Worm (Caenorhabditis elegans) whole organism, late embryonic: ENCODE data around the gene R07E5.11.

Experiments used
- C38D4.7 ChIP-seq: fragments of 200-800 bp; sonication (Bioruptor generic); optimal IDR thresholded peaks from 2 replicates; lab custom pipeline; 2018; ENCODE audit warnings: mild to moderate bottlenecking, missing genetic modification characterization, moderate library complexity, missing compliant biosample characterization
- F13H6.1 ChIP-seq: sonication (generic microtip); optimal IDR thresholded peaks from 2 replicates; lab custom pipeline; 2016; ENCODE audit warnings: missing genetic modification characterization, missing compliant biosample characterization
- K02D7.2 ChIP-seq: sonication (generic microtip); optimal IDR thresholded peaks from 2 replicates; lab custom pipeline; 2017; ENCODE audit warnings: mild to moderate bottlenecking, missing genetic modification characterization, missing compliant biosample characterization
- K09A11.1 ChIP-seq: sonication (generic microtip); optimal IDR thresholded peaks from 2 replicates; lab custom pipeline; 2017; ENCODE audit warnings: antibody characterized with exemption, mild to moderate bottlenecking, missing genetic modification characterization, missing compliant biosample characterization; ENCODE audit not compliant: insufficient read depth
- ahr-1 ChIP-seq: sonication (generic microtip); optimal IDR thresholded peaks from 2 replicates; lab custom pipeline; 2016; ENCODE audit warnings: missing genetic modification characterization, missing compliant biosample characterization
- ceh-2 ChIP-seq: sonication (generic microtip); optimal IDR thresholded peaks from 2 replicates; lab custom pipeline; 2016; ENCODE audit warnings: missing genotype, missing genetic modification characterization, missing compliant biosample characterization
- ceh-22 ChIP-seq: sonication (generic microtip); optimal IDR thresholded peaks from 2 replicates; lab custom pipeline; 2017; ENCODE audit warnings: missing biosample characterization, missing genetic modification characterization
- ceh-24 ChIP-seq: sonication (generic microtip); optimal IDR thresholded peaks from 2 replicates; lab custom pipeline; 2016; ENCODE audit warnings: mild to moderate bottlenecking, missing genetic modification characterization, missing compliant biosample characterization
- ceh-30 ChIP-seq: fragments of 150-350 bp; optimal IDR thresholded peaks from 2 replicates; lab custom pipeline; 2014; ENCODE audit warnings: missing biosample characterization, missing genetic modification characterization
- ceh-45 ChIP-seq: fragments of 200-800 bp; sonication (Bioruptor generic); IDR thresholded peaks from 2 replicates; pipeline ENCODE4 v1.3.6; 2022; ENCODE audit warnings: missing genetic modification reagents, missing genetic modification characterization, missing compliant biosample characterization
- ceh-48 ChIP-seq: sonication (generic microtip); optimal IDR thresholded peaks from 2 replicates; lab custom pipeline; 2016; ENCODE audit warnings: missing genetic modification characterization, inconsistent platforms, missing compliant biosample characterization
- ceh-6 ChIP-seq: fragments of 200-800 bp; sonication (Bioruptor generic); optimal IDR thresholded peaks from 2 replicates; lab custom pipeline; 2018; ENCODE audit warnings: mild to moderate bottlenecking, missing genetic modification characterization, missing compliant biosample characterization
- ceh-9 ChIP-seq: sonication (generic microtip); optimal IDR thresholded peaks from 2 replicates; lab custom pipeline; 2016; ENCODE audit warnings: mild to moderate bottlenecking, missing genetic modification characterization, inconsistent platforms, missing compliant biosample characterization
- dmd-4 ChIP-seq: sonication (generic microtip); optimal IDR thresholded peaks from 2 replicates; lab custom pipeline; 2016; ENCODE audit warnings: borderline replicate concordance, missing genetic modification characterization, missing compliant biosample characterization
- elt-2 ChIP-seq: sonication (generic microtip); optimal IDR thresholded peaks from 2 replicates; lab custom pipeline; 2016; ENCODE audit warnings: missing genetic modification reagents, missing genetic modification characterization, missing compliant biosample characterization
- elt-4 ChIP-seq: sonication (generic microtip); optimal IDR thresholded peaks from 2 replicates; lab custom pipeline; 2016; ENCODE audit warnings: missing genetic modification characterization, missing compliant biosample characterization
- ets-4 ChIP-seq: sonication (generic microtip); optimal IDR thresholded peaks from 2 replicates; lab custom pipeline; 2016; ENCODE audit warnings: missing genetic modification characterization, missing compliant biosample characterization
- eyg-1 ChIP-seq: sonication (generic microtip); optimal IDR thresholded peaks from 2 replicates; lab custom pipeline; 2016; ENCODE audit warnings: missing genotype, missing genetic modification characterization, missing compliant biosample characterization
- fax-1 ChIP-seq: sonication (generic microtip); optimal IDR thresholded peaks from 2 replicates; lab custom pipeline; 2016; ENCODE audit warnings: missing genotype, missing genetic modification characterization, missing compliant biosample characterization
- fkh-6 ChIP-seq: sonication (generic microtip); optimal IDR thresholded peaks from 2 replicates; lab custom pipeline; 2016; ENCODE audit warnings: missing genetic modification characterization, missing compliant biosample characterization
- hlh-15 ChIP-seq: sonication (generic microtip); optimal IDR thresholded peaks from 2 replicates; lab custom pipeline; 2016; ENCODE audit warnings: missing genetic modification characterization, missing compliant biosample characterization
- lin-11 ChIP-seq: fragments of 200-800 bp; sonication (Bioruptor generic); optimal IDR thresholded peaks from 2 replicates; lab custom pipeline; 2018; ENCODE audit warnings: mild to moderate bottlenecking, missing genetic modification characterization, missing compliant biosample characterization
- madf-2 ChIP-seq: sonication (generic microtip); optimal IDR thresholded peaks from 2 replicates; lab custom pipeline; 2017; ENCODE audit warnings: missing genetic modification characterization, missing compliant biosample characterization
- nhr-11 ChIP-seq: fragments of 150-350 bp; optimal IDR thresholded peaks from 2 replicates; lab custom pipeline; 2014; ENCODE audit warnings: missing biosample characterization, missing genetic modification characterization
- nhr-232 ChIP-seq: sonication (generic microtip); optimal IDR thresholded peaks from 2 replicates; lab custom pipeline; 2016; ENCODE audit warnings: missing genetic modification characterization, missing compliant biosample characterization
- odd-2 ChIP-seq: sonication (generic microtip); optimal IDR thresholded peaks from 2 replicates; lab custom pipeline; 2017; ENCODE audit warnings: antibody characterized with exemption, mild to moderate bottlenecking, missing genetic modification characterization, missing compliant biosample characterization
- pat-9 ChIP-seq: fragments of 200-800 bp; sonication (Bioruptor generic); optimal IDR thresholded peaks from 2 replicates; lab custom pipeline; 2018; ENCODE audit warnings: mild to moderate bottlenecking, missing genetic modification characterization, moderate library complexity, missing compliant biosample characterization
- pax-1 ChIP-seq: fragments of 150-350 bp; optimal IDR thresholded peaks from 2 replicates; lab custom pipeline; 2014; ENCODE audit warnings: missing biosample characterization, missing genetic modification characterization
- pha-2 ChIP-seq: sonication (generic microtip); optimal IDR thresholded peaks from 2 replicates; lab custom pipeline; 2017; ENCODE audit warnings: mild to moderate bottlenecking, missing genetic modification characterization, missing compliant biosample characterization
- pqm-1 ChIP-seq: sonication (generic microtip); optimal IDR thresholded peaks from 2 replicates; lab custom pipeline; 2016; ENCODE audit warnings: missing genetic modification characterization, missing compliant biosample characterization
- pros-1 ChIP-seq: fragments of 150-350 bp; optimal IDR thresholded peaks from 2 replicates; lab custom pipeline; 2014; ENCODE audit warnings: missing biosample characterization, missing genetic modification reagents, missing genetic modification characterization
- rnt-1 ChIP-seq: sonication (generic microtip); optimal IDR thresholded peaks from 2 replicates; lab custom pipeline; 2016; ENCODE audit warnings: missing genetic modification characterization, missing compliant biosample characterization
- sdc-2 ChIP-seq: sonication (generic microtip); optimal IDR thresholded peaks from 2 replicates; lab custom pipeline; 2016; ENCODE audit warnings: missing genotype, missing genetic modification characterization, missing compliant biosample characterization
- syd-9 ChIP-seq: sonication (generic microtip); optimal IDR thresholded peaks from 2 replicates; lab custom pipeline; 2016; ENCODE audit warnings: mild to moderate bottlenecking, missing genetic modification characterization, moderate library complexity, missing compliant biosample characterization
- tbx-7 ChIP-seq: sonication (generic microtip); optimal IDR thresholded peaks from 2 replicates; lab custom pipeline; 2016; ENCODE audit warnings: missing genotype, missing genetic modification characterization, missing compliant biosample characterization
- ttx-3 ChIP-seq: sonication (generic microtip); optimal IDR thresholded peaks from 2 replicates; lab custom pipeline; 2016; ENCODE audit warnings: missing genetic modification reagents, missing genetic modification characterization, missing compliant biosample characterization
- unc-42 ChIP-seq: sonication (generic microtip); optimal IDR thresholded peaks from 2 replicates; lab custom pipeline; 2016; ENCODE audit warnings: missing genotype, missing genetic modification characterization, missing compliant biosample characterization

The R07E5.11 gene

ce11 chrIII:4413099-4413498 is 1.9 kb downstream of the R07E5.11 start, which contains the start of gene mpc-1:
mpc-1 (plus strand) TSS chrIII:4413457.
- no peak for TF ChIP-seq pat-9 (tag; lab: Kevin White, UChicago)
- TF ChIP-seq madf-2 (tag; lab: Kevin White, UChicago), result no peak
- TF ChIP-seq dmd-4 (tag; lab: Kevin White, UChicago), result no peak
- TF ChIP-seq K02D7.2, result no peak
- TF ChIP-seq ceh-22 (tag; lab: Kevin White, UChicago), result no peak
- no peak for TF ChIP-seq sdc-2 (tag; lab: Kevin White, UChicago)
- TF ChIP-seq elt-2, result peak; percentile 90
- TF ChIP-seq ceh-6 (GFP tag; lab: Kevin White, UChicago), result no peak
- no peak for TF ChIP-seq syd-9 (tag; lab: Kevin White, UChicago)

- TF ChIP-seq pax-1 (tag; lab: Kevin White, UChicago) (no peak), unc-42 (tag; lab: Kevin White, UChicago) (no peak), ceh-45 (no peak)
These were observed 2.7 kb downstream of the R07E5.11 start for ce11 chrIII:4412108-4413009.

DNA sequence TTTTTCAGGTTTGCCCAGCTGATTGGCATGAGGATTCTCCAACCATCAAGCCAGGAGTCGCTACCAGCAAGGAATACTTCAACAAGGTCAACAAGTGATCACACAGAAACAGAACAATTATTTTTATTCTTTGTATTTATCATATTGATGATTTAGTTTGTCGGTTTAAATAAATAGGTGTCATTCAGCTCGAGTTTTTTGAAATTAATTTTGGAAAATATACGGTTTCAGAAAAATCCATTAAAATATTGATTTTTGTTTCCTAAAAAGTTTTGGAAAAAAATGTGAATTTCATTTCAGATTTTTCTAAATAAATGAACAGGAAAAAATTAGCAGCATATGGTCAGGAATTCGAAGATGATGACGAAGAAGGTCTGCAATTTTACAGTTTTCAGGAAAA is 6.8 kb downstream of the R07E5.11 start, which contains the start of gene gpch-1:
TSS of gene gpch-1 (plus strand) at position 301 of the 400 bp plus-strand sequence.
- no peak for TF ChIP-seq lin-11 (tag; lab: Kevin White, UChicago)
- no peak for TF ChIP-seq ets-4
- no peak for TF ChIP-seq K02D7.2
- no peak for TF ChIP-seq ahr-1
- no peak for TF ChIP-seq F13H6.1
- TF ChIP-seq hlh-15 (tag; lab: Kevin White, UChicago), result no peak
- TF ChIP-seq nhr-232 (tag; lab: Kevin White, UChicago), result no peak
- TF ChIP-seq C38D4.7, result no peak
- no peak for TF ChIP-seq pqm-1

DNA sequence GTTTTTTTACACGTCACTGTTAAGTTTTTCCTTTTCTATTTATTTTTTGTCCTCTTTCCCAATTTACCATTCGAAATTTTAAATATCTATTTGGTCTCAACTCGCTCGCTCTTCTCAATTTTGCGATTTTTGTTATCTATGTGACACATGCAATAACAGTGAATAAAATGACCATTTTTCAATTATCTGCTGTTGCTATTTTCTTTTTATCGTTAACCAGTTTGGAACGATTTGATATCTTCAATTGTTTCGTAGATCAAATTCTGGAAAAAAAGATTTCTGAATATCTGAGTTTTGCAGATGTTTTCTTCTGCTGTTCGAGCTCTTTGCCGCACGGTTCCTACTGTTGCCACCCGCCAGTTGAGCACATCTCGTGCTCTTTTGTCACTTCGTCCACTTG is 7.9 kb downstream of the R07E5.11 start, which contains the start of gene prdx-3:
TSS of gene prdx-3 (plus strand) at position 301 of the 400 bp plus-strand sequence.
- TF ChIP-seq ttx-3 (no peak), ceh-48 (tag; lab: Kevin White, UChicago) (no peak), ceh-2 (no peak), elt-2 (no peak), odd-2 (tag; lab: Kevin White, UChicago) (no peak), rnt-1 (no peak), pax-1 (tag; lab: Kevin White, UChicago) (no peak), fax-1 (tag; lab: Kevin White, UChicago) (no peak), syd-9 (tag; lab: Kevin White, UChicago) (no peak), ceh-30 (no peak), K09A11.1 (tag; lab: Kevin White, UChicago) (no peak), elt-4 (tag; lab: Kevin White, UChicago) (no peak), ceh-22 (tag; lab: Kevin White, UChicago) (no peak), pha-2 (no peak), nhr-11 (tag; lab: Kevin White, UChicago) (no peak), ceh-24 (tag; lab: Kevin White, UChicago) (no peak)
- TF ChIP-seq, all 69 proteins: peak for 0

ce11 chrIII:4405986-4406385 is 9.0 kb downstream of the R07E5.11 start, which contains the start of gene rnp-4:
rnp-4 (plus strand) TSS chrIII:4406286.
- TF ChIP-seq tbx-7 (tag; lab: Kevin White, UChicago) (no peak), ttx-3 (no peak), ceh-9 (tag; lab: Kevin White, UChicago) (no peak), pros-1 (tag; lab: Kevin White, UChicago) (no peak), ceh-45 (no peak), nhr-232 (tag; lab: Kevin White, UChicago) (no peak), ahr-1 (no peak), fkh-6 (no peak), eyg-1 (tag; lab: Kevin White, UChicago) (no peak), C38D4.7 (no peak)
- TF ChIP-seq, all 69 proteins: peak for 0
